Worm (Caenorhabditis elegans) whole organism, early embryonic: Measurements from ENCODE around the gene apn-1.

Source experiments
- B0310.2 ChIP-seq: sonication (generic microtip); optimal IDR thresholded peaks from 2 replicates; lab custom pipeline; 2016; ENCODE audit warnings: mild to moderate bottlenecking, missing genetic modification characterization, missing compliant biosample characterization
- F13C5.2 ChIP-seq: sonication (generic microtip); optimal IDR thresholded peaks from 2 replicates; lab custom pipeline; 2017; ENCODE audit warnings: mild to moderate bottlenecking, missing genetic modification characterization, inconsistent platforms, missing compliant biosample characterization
- aly-1 ChIP-seq: sonication (generic microtip); optimal IDR thresholded peaks from 2 replicates; lab custom pipeline; 2016; ENCODE audit warnings: missing genetic modification characterization, missing compliant biosample characterization
- ama-1 ChIP-seq: fragments of 150-350 bp; optimal IDR thresholded peaks from 2 replicates; lab custom pipeline; 2014
- ceh-13 ChIP-seq: fragments of 200-800 bp; sonication (Bioruptor generic); optimal IDR thresholded peaks from 2 replicates; lab custom pipeline; 2018; ENCODE audit warnings: mild to moderate bottlenecking, missing genetic modification characterization, missing compliant biosample characterization
- ceh-36 ChIP-seq: sonication (generic microtip); optimal IDR thresholded peaks from 2 replicates; lab custom pipeline; 2016; ENCODE audit warnings: missing genetic modification characterization, inconsistent platforms, missing compliant biosample characterization
- ets-7 ChIP-seq: sonication (generic microtip); optimal IDR thresholded peaks from 2 replicates; lab custom pipeline; 2016; ENCODE audit warnings: missing genotype, missing genetic modification characterization, missing compliant biosample characterization
- flt-1 ChIP-seq: fragments of 200-800 bp; sonication (Bioruptor generic); IDR thresholded peaks from 2 replicates; pipeline ENCODE4 v1.3.6; 2022; ENCODE audit warnings: missing genetic modification characterization, missing compliant biosample characterization
- hmbx-1 ChIP-seq: sonication (generic microtip); optimal IDR thresholded peaks from 2 replicates; lab custom pipeline; 2016; ENCODE audit warnings: mild to moderate bottlenecking, missing genetic modification characterization, missing compliant biosample characterization
- hmg-4 ChIP-seq: fragments of 200-800 bp; sonication (Bioruptor generic); optimal IDR thresholded peaks from 2 replicates; lab custom pipeline; 2018; ENCODE audit warnings: mild to moderate bottlenecking, missing genetic modification characterization, missing compliant biosample characterization
- hnd-1 ChIP-seq: sonication (generic microtip); optimal IDR thresholded peaks from 2 replicates; lab custom pipeline; 2016; ENCODE audit warnings: missing genetic modification characterization, missing compliant biosample characterization
- pes-1 ChIP-seq: fragments of 200-800 bp; sonication (Bioruptor generic); IDR thresholded peaks from 2 replicates; pipeline ENCODE4 v1.3.6; 2022; ENCODE audit warnings: missing genetic modification reagents, missing genetic modification characterization, missing compliant biosample characterization
- scrt-1 ChIP-seq: fragments of 200-800 bp; sonication (Bioruptor generic); IDR thresholded peaks from 2 replicates; pipeline ENCODE4 v1.3.6; 2022; ENCODE audit warnings: missing genetic modification characterization, missing compliant biosample characterization
- sea-1 ChIP-seq: fragments of 200-800 bp; sonication (Bioruptor generic); conservative IDR thresholded peaks from 2 replicates; pipeline ENCODE4 v1.3.6; 2022; ENCODE audit warnings: missing genetic modification characterization, missing compliant biosample characterization
- tbx-11 ChIP-seq: fragments of 200-800 bp; sonication (Bioruptor generic); IDR thresholded peaks from 2 replicates; pipeline ENCODE4 v1.3.6; 2022; ENCODE audit warnings: missing genetic modification characterization, missing compliant biosample characterization
- tbx-37 ChIP-seq: fragments of 200-800 bp; sonication (Bioruptor generic); conservative IDR thresholded peaks from 2 replicates; pipeline ENCODE4 v1.3.6; 2022; ENCODE audit warnings: missing genetic modification reagents, missing genetic modification characterization, missing compliant biosample characterization
- tra-4 ChIP-seq: sonication (generic microtip); optimal IDR thresholded peaks from 2 replicates; lab custom pipeline; 2017; ENCODE audit warnings: missing genetic modification characterization, missing compliant biosample characterization

Gene apn-1

DNA sequence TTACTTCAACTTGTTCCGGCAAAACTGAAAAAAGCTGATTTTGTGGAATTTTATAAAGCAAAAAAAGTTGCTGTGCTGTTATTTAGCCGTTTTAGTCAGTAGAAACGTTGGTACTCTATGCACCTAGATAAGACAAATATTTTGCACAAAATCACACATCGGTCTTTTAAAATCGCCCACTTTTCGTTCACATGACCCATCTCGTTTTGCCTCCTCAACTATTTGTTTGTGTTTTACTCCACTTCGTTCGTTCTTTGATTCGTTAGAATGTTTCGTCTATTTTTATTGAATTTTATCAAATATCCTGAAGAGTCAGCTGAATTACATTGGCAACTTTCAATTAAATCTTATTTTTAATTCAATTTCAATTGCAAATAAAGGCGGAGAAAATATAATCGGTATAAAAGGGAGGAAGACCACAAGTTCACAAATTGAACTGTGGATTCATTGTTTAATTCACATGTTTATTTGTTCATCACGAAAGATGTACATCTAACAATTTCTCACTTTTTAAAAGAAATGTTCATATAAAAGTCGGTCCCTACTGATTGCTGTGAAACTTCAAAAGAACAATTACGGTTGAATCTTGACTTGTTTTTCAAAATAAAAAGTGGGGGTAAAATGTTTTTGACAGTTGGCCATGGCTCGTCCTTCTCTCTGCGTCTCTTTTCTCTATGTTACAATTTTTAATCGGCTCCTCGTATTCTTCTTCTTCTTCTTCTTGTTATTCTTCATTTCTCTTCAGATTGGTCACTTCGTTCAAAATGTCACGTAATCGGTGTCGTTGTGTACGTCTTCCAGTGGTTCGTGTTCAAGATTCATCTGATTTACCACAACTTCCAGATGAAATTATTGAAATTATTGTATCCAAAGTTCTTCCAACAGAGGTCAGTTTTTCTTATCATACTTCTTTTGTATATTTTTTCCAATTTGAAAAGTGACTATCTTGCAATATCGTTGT is 35.0 kb upstream of the apn-1 start, which contains the start of gene DH11.2:
TSS of gene DH11.2 (plus strand) at position 746 of the 961 bp plus-strand sequence.
- no peak for TF ChIP-seq tra-4
- TF ChIP-seq ets-7 (tag; lab: Kevin White, UChicago) = no peak
- no peak for TF ChIP-seq aly-1
- no peak for TF ChIP-seq ama-1
- no peak for TF ChIP-seq tbx-37 (GFP tag; lab: Robert Waterston, UW)
- no peak for TF ChIP-seq ceh-13
- TF ChIP-seq hmbx-1 (tag; lab: Kevin White, UChicago) = no peak
- TF ChIP-seq sea-1 (GFP tag; lab: Robert Waterston, UW) = no peak
- no peak for TF ChIP-seq scrt-1 (GFP tag; lab: Robert Waterston, UW)
- no peak for TF ChIP-seq F13C5.2 (tag; lab: Kevin White, UChicago)
- TF ChIP-seq tbx-11 = no peak
- no peak for TF ChIP-seq hnd-1 (tag; lab: Kevin White, UChicago)
- no peak for TF ChIP-seq flt-1 (GFP tag; lab: Robert Waterston, UW)
- TF ChIP-seq ceh-36 = no peak
- no peak for TF ChIP-seq B0310.2 (tag; lab: Kevin White, UChicago)
- TF ChIP-seq pes-1 = no peak
- no peak for TF ChIP-seq hmg-4

DNA sequence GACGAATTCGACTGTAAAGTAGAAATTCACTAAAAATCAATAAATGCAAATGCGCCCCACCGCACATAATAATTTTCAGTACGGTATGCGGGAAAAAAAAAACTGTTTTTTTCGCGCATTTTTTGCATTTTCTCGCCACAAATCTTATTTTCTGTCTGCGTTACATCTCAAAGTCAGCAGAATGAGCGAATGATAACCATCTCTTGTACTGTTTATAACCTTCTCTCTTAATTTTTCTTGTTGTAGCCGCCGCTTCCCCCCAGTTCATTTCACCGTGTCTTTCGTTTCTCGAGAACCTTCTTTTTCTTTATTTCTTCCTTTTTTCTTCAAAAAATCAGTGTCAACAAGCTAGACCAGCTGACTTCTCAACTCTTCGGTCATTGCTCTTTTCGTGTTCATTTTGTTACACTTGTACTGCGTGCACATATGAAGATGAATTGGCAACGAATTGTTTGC is 31.9 kb upstream of the apn-1 start:
- TF ChIP-seq flt-1 (GFP tag; lab: Robert Waterston, UW) = no peak
- no peak for TF ChIP-seq ets-7 (tag; lab: Kevin White, UChicago)
- no peak for TF ChIP-seq hmg-4
- no peak for TF ChIP-seq B0310.2 (tag; lab: Kevin White, UChicago)
- no peak for TF ChIP-seq pes-1
- TF ChIP-seq tbx-37 (GFP tag; lab: Robert Waterston, UW) = no peak
- TF ChIP-seq ama-1 = no peak
- TF ChIP-seq hmbx-1 (tag; lab: Kevin White, UChicago) = no peak
- TF ChIP-seq ceh-13 = no peak
- no peak for TF ChIP-seq ceh-36

DNA sequence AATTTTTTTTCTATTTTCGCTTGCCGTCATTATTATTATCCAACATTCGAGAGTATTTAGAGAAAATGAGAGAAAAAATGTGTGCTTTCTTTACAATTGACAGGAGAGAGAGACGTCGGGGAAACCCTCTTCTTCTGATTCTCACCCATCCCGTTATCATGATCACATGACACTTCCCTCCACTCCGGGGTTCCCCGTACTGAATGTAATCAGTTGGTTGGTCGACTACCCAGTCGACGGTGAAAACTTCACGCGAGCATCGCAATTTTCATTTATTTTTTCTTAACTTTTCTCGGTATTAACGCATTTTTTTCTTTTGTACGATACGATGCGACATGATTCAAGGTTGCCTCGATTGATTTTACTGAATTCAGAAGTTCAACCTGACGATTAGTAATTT is 31.2 kb upstream of the apn-1 start:
- TF ChIP-seq ceh-36 = no peak
- TF ChIP-seq pes-1 = no peak
- no peak for TF ChIP-seq tbx-37 (GFP tag; lab: Robert Waterston, UW)
- no peak for TF ChIP-seq tbx-11
- no peak for TF ChIP-seq F13C5.2 (tag; lab: Kevin White, UChicago)
- no peak for TF ChIP-seq aly-1
- TF ChIP-seq scrt-1 (GFP tag; lab: Robert Waterston, UW) = no peak
- TF ChIP-seq ama-1 = no peak
- TF ChIP-seq flt-1 (GFP tag; lab: Robert Waterston, UW) = no peak
- TF ChIP-seq ceh-13 = no peak
- TF ChIP-seq sea-1 (GFP tag; lab: Robert Waterston, UW) = no peak
- no peak for TF ChIP-seq B0310.2 (tag; lab: Kevin White, UChicago)
- TF ChIP-seq hmg-4 = no peak
- TF ChIP-seq hnd-1 (tag; lab: Kevin White, UChicago) = no peak
- TF ChIP-seq hmbx-1 (tag; lab: Kevin White, UChicago) = no peak
- no peak for TF ChIP-seq tra-4
- no peak for TF ChIP-seq ets-7 (tag; lab: Kevin White, UChicago)

DNA sequence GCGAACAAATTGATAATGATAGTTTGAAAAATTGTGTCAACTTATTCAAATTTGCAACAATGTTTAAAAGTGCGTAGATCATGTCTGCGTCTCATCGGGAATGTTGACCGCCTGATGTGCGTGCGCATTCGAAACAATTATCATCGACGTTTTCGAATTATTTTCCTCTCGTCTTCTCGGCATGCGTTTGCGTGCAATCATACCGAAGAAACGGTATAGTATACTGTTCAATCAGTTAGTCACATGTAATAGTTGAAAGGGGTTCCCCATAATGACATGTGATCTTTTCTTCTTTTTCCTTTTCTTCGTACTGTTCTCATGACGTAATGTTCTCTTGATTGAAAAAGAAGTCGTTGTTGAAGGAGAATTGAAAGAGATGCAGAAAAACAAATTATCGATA is 30.6 kb upstream of the apn-1 start:
- TF ChIP-seq ets-7 (tag; lab: Kevin White, UChicago) (no peak), tbx-11 (no peak), flt-1 (GFP tag; lab: Robert Waterston, UW) (no peak), F13C5.2 (tag; lab: Kevin White, UChicago) (no peak), aly-1 (no peak), scrt-1 (GFP tag; lab: Robert Waterston, UW) (no peak), ama-1 (no peak), sea-1 (GFP tag; lab: Robert Waterston, UW) (no peak), hmbx-1 (tag; lab: Kevin White, UChicago) (no peak), B0310.2 (tag; lab: Kevin White, UChicago) (no peak), hmg-4 (no peak), tbx-37 (GFP tag; lab: Robert Waterston, UW) (no peak), tra-4 (no peak), pes-1 (no peak)

DNA sequence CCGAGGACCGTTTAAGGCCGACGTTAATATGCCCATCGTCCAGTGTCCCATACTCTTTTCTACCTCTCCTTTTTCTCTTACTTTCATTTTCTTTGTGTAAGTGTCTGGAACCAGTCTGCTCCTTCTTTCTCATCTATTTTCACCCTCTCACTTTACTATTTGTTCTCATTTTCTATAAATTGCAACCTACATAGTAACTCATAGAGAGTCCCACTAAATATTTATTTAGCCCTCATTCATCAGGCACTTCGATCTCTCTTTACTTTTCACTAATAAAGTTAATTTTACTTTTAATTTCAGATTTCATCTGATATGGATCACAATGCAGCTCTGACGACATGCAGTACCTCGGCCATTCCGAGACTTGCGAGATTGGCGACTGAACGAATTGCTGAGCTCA is 30.0 kb upstream of the apn-1 start, which contains the start of gene zyg-11:
TSS of gene zyg-11 (plus strand) at position 301 of the 400 bp plus-strand sequence.
- TF ChIP-seq scrt-1 (GFP tag; lab: Robert Waterston, UW) (no peak), B0310.2 (tag; lab: Kevin White, UChicago) (no peak), pes-1 (no peak), hmg-4 (no peak), ceh-13 (no peak)

DNA sequence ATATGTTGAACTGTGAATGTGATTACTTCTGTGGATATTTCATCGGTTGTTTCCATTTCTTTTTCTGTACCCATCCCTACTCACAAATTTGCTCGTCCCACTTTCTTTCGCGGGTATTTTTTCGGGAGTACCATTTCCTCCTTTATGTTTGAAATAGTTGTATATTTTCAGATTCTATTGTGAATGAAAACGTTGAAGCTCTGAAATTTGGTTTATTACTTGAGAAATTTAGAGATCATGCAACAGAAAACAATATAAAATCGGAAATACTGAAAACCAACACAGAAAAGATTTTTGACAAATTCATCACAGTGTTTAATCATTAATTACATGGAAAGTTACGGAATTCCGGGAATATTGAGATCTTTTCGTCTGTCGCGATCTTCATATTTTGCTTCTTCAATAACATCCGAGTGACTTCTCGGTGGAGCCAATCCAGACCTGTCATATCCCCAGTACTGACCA is 26.8 kb upstream of the apn-1 start:
- TF ChIP-seq scrt-1 (GFP tag; lab: Robert Waterston, UW) = no peak
- no peak for TF ChIP-seq pes-1
- TF ChIP-seq hmbx-1 (tag; lab: Kevin White, UChicago) = no peak

DNA sequence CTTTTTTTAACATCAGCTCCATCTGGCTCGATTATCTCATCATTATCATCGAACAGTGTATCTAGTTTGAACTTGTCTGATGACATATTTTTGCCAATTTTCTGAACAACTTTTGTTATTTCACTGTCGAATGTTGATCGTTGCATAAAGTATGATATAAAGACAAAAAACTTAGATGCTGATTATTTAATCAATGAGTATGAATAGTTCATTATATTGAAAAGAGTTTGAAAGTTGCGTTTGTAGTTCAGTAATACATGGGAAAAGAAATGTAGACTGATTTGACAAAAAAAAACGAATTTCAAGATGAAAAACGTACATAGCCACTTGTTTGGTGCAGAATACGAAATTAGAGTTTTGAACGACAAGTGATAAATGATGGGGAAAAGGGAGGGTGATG is 24.9 kb upstream of the apn-1 start, which contains the start of gene hda-2:
TSS of gene hda-2 (minus strand) at position 101 of the 400 bp plus-strand sequence.
- TF ChIP-seq sea-1 (GFP tag; lab: Robert Waterston, UW) = no peak
- no peak for TF ChIP-seq hnd-1 (tag; lab: Kevin White, UChicago)
- TF ChIP-seq pes-1 = no peak
- TF ChIP-seq F13C5.2 (tag; lab: Kevin White, UChicago) = no peak
- TF ChIP-seq flt-1 (GFP tag; lab: Robert Waterston, UW) = no peak
- no peak for TF ChIP-seq ama-1
- TF ChIP-seq tbx-37 (GFP tag; lab: Robert Waterston, UW) = no peak
